Fruit fly (Drosophila melanogaster) whole organism, embryonic: Measurements from ENCODE around the gene CG32829.

Source experiments
- Bgb ChIP-seq: fragments of 200-800 bp; sonication (Bioruptor generic); IDR thresholded peaks from 2 replicates; pipeline ENCODE4 v1.3.6; 2022; ENCODE audit warnings: missing biosample characterization, missing genetic modification characterization; ENCODE audit not compliant: partially characterized antibody
- CG10209 ChIP-seq: fragments of 200-800 bp; sonication (Bioruptor generic); optimal IDR thresholded peaks from 3 replicates; lab custom pipeline; 2017; ENCODE audit warnings: missing biosample characterization, mild to moderate bottlenecking, missing genetic modification characterization, missing genetic modification reagents
- CG10959 ChIP-seq: fragments of 200-800 bp; sonication (Bioruptor generic); IDR thresholded peaks from 2 replicates; pipeline ENCODE4 v1.3.6; 2022; ENCODE audit warnings: missing biosample characterization, missing genetic modification characterization
- CG11456 ChIP-seq: fragments of 200-800 bp; sonication (Bioruptor generic); IDR thresholded peaks from 3 replicates; pipeline ENCODE4 v1.3.6; 2022; ENCODE audit warnings: missing biosample characterization, missing genetic modification characterization
- CG1233 ChIP-seq: fragments of 200-800 bp; sonication (Bioruptor generic); optimal IDR thresholded peaks from 4 replicates; lab custom pipeline; 2018; ENCODE audit warnings: missing biosample characterization, mild to moderate bottlenecking, missing genetic modification characterization
- CG12744 ChIP-seq: fragments of 200-800 bp; sonication (Bioruptor generic); optimal IDR thresholded peaks from 2 replicates; lab custom pipeline; 2016; ENCODE audit warnings: missing biosample characterization, missing genetic modification characterization
- CG14050 ChIP-seq: fragments of 200-800 bp; sonication (Bioruptor generic); IDR thresholded peaks from 3 replicates; pipeline ENCODE4 v1.3.6; 2022; ENCODE audit warnings: missing biosample characterization, missing genetic modification characterization
- CG15269 ChIP-seq: fragments of 200-800 bp; sonication (Bioruptor generic); optimal IDR thresholded peaks from 2 replicates; lab custom pipeline; 2018; ENCODE audit warnings: missing biosample characterization, mild to moderate bottlenecking, missing genetic modification characterization, moderate library complexity
- CG17186 ChIP-seq: fragments of 200-800 bp; sonication (Bioruptor generic); optimal IDR thresholded peaks from 3 replicates; lab custom pipeline; 2017; ENCODE audit warnings: missing biosample characterization, missing genetic modification reagents, missing genetic modification characterization
- CG18011 ChIP-seq: fragments of 200-800 bp; sonication (Bioruptor generic); optimal IDR thresholded peaks from 2 replicates; lab custom pipeline; 2017; ENCODE audit warnings: missing biosample characterization, missing genetic modification characterization, mild to moderate bottlenecking, moderate library complexity, missing genotype
- CG2712 ChIP-seq: fragments of 200-800 bp; optimal IDR thresholded peaks from 3 replicates; lab custom pipeline; 2019; ENCODE audit warnings: missing biosample characterization, mild to moderate bottlenecking, missing genetic modification characterization, moderate library complexity
- CG32767 ChIP-seq: fragments of 200-800 bp; sonication (Bioruptor generic); IDR thresholded peaks from 2 replicates; pipeline ENCODE4 v1.3.6; 2022; ENCODE audit warnings: missing biosample characterization, missing genetic modification characterization
- CG34422 ChIP-seq: fragments of 200-800 bp; sonication (Bioruptor generic); IDR thresholded peaks from 3 replicates; pipeline ENCODE4 v1.3.6; 2022; ENCODE audit warnings: missing biosample characterization, missing genetic modification characterization
- CG4404 ChIP-seq: fragments of 200-800 bp; sonication (Bioruptor generic); IDR thresholded peaks from 2 replicates; pipeline ENCODE4 v1.3.6; 2022; ENCODE audit warnings: missing biosample characterization, missing genetic modification characterization
- CG6765 ChIP-seq: fragments of 200-800 bp; sonication (Bioruptor generic); optimal IDR thresholded peaks from 3 replicates; lab custom pipeline; 2017; ENCODE audit warnings: missing biosample characterization, mild to moderate bottlenecking, missing genetic modification characterization
- CG7963 ChIP-seq: fragments of 200-800 bp; sonication (Bioruptor generic); IDR thresholded peaks from 3 replicates; pipeline ENCODE4 v1.3.6; 2022; ENCODE audit warnings: missing biosample characterization, missing genetic modification characterization; ENCODE audit not compliant: partially characterized antibody
- CG7987 ChIP-seq: fragments of 200-800 bp; sonication (Bioruptor generic); optimal IDR thresholded peaks from 2 replicates; lab custom pipeline; 2018; ENCODE audit warnings: missing biosample characterization, mild to moderate bottlenecking, missing genetic modification characterization, moderate library complexity
- CG8765 ChIP-seq: fragments of 200-800 bp; sonication (Bioruptor generic); IDR thresholded peaks from 2 replicates; pipeline ENCODE4 v1.3.6; 2022; ENCODE audit warnings: missing biosample characterization, missing genetic modification characterization
- CG9727 ChIP-seq: fragments of 200-800 bp; sonication (Bioruptor generic); optimal IDR thresholded peaks from 3 replicates; lab custom pipeline; 2017; ENCODE audit warnings: missing biosample characterization, mild to moderate bottlenecking, missing genetic modification characterization
- CG9817 ChIP-seq: fragments of 200-800 bp; sonication (Bioruptor generic); optimal IDR thresholded peaks from 2 replicates; lab custom pipeline; 2018; ENCODE audit warnings: missing biosample characterization, mild to moderate bottlenecking, missing genetic modification characterization, moderate library complexity
- Dbx ChIP-seq: fragments of 200-800 bp; sonication (Bioruptor generic); IDR thresholded peaks from 3 replicates; pipeline ENCODE4 v1.3.6; 2022; ENCODE audit warnings: missing biosample characterization, missing genetic modification characterization
- Dll ChIP-seq: fragments of 200-800 bp; sonication (Bioruptor generic); IDR thresholded peaks from 4 replicates; pipeline ENCODE4 v1.3.6; 2022; ENCODE audit warnings: missing biosample characterization, missing genetic modification characterization; ENCODE audit not compliant: partially characterized antibody
- Drgx ChIP-seq: fragments of 200-800 bp; sonication (Bioruptor generic); IDR thresholded peaks from 2 replicates; pipeline ENCODE4 v1.3.6; 2022; ENCODE audit warnings: missing biosample characterization, missing genetic modification characterization
- Elba2 ChIP-seq: fragments of 200-800 bp; sonication (Bioruptor generic); optimal IDR thresholded peaks from 3 replicates; lab custom pipeline; 2016; ENCODE audit warnings: missing biosample characterization, missing genetic modification characterization
- Gsc ChIP-seq: fragments of 200-800 bp; sonication (Bioruptor generic); IDR thresholded peaks from 2 replicates; pipeline ENCODE4 v1.3.6; 2022; ENCODE audit warnings: missing biosample characterization, missing genetic modification characterization
- Hand ChIP-seq: fragments of 200-800 bp; sonication (Bioruptor generic); optimal IDR thresholded peaks from 2 replicates; lab custom pipeline; 2017; ENCODE audit warnings: mild to moderate bottlenecking, missing biosample characterization, missing genetic modification reagents, missing genetic modification characterization
- MTF-1 ChIP-seq: fragments of 200-800 bp; sonication (Bioruptor generic); optimal IDR thresholded peaks from 2 replicates; lab custom pipeline; 2018; ENCODE audit warnings: missing biosample characterization, mild to moderate bottlenecking, missing genetic modification characterization, borderline replicate concordance
- Mad ChIP-seq: fragments of 200-800 bp; sonication (Bioruptor generic); optimal IDR thresholded peaks from 2 replicates; lab custom pipeline; 2016; ENCODE audit warnings: missing biosample characterization, missing genetic modification characterization
- NC2β ChIP-seq: fragments of 200-800 bp; sonication (Bioruptor generic); optimal IDR thresholded peaks from 2 replicates; lab custom pipeline; 2016; ENCODE audit warnings: missing biosample characterization, missing genetic modification characterization
- NFAT ChIP-seq: fragments of 200-800 bp; sonication (Bioruptor generic); IDR thresholded peaks from 2 replicates; pipeline ENCODE4 v1.3.6; 2022; ENCODE audit warnings: missing biosample characterization, missing genetic modification characterization
- Nf-YC ChIP-seq: fragments of 200-800 bp; optimal IDR thresholded peaks from 3 replicates; lab custom pipeline; 2019; ENCODE audit warnings: missing biosample characterization, mild to moderate bottlenecking, missing genetic modification characterization, moderate library complexity
- Opbp ChIP-seq: fragments of 200-800 bp; sonication (Bioruptor generic); IDR thresholded peaks from 3 replicates; pipeline ENCODE4 v1.3.6; 2022; ENCODE audit warnings: missing biosample characterization, missing genetic modification characterization; ENCODE audit not compliant: partially characterized antibody
- Spps ChIP-seq: fragments of 200-800 bp; sonication (Bioruptor generic); optimal IDR thresholded peaks from 2 replicates; lab custom pipeline; 2018; ENCODE audit warnings: missing biosample characterization, mild to moderate bottlenecking, missing genetic modification characterization
- Sry-δ ChIP-seq: fragments of 200-800 bp; sonication (Bioruptor generic); optimal IDR thresholded peaks from 2 replicates; lab custom pipeline; 2016; ENCODE audit warnings: missing biosample characterization, missing genetic modification characterization
- Stat92E ChIP-seq, 3 experiments: fragments of >200 bp in 2 of 3; fragments of 200-800 bp in 1 of 3; sonication (Bioruptor generic) in 1 of 3; optimal IDR thresholded peaks; 2 replicates each; lab custom pipeline; 2017 to 2019; ENCODE audit warnings: missing biosample characterization in 3 of 3, missing genetic modification characterization in 3 of 3, mild to moderate bottlenecking in 1 of 3, moderate library complexity in 1 of 3
- aop ChIP-seq: fragments of 200-800 bp; sonication (Bioruptor generic); IDR thresholded peaks from 2 replicates; pipeline ENCODE4 v1.3.6; 2022; ENCODE audit warnings: missing biosample characterization, missing genetic modification characterization
- crol ChIP-seq: fragments of 200-800 bp; sonication (Bioruptor generic); IDR thresholded peaks from 2 replicates; pipeline ENCODE4 v1.3.6; 2022; ENCODE audit warnings: missing biosample characterization, missing genetic modification characterization
- inv ChIP-seq: fragments of 200-800 bp; sonication (Bioruptor generic); IDR thresholded peaks from 2 replicates; pipeline ENCODE4 v1.3.6; 2022; ENCODE audit warnings: missing biosample characterization, missing genetic modification characterization; ENCODE audit not compliant: partially characterized antibody
- ken ChIP-seq: fragments of 200-800 bp; sonication (Bioruptor generic); IDR thresholded peaks from 3 replicates; pipeline ENCODE4 v1.3.6; 2022; ENCODE audit warnings: missing biosample characterization, missing genetic modification characterization
- mam ChIP-seq: fragments of 200-800 bp; sonication (Bioruptor generic); optimal IDR thresholded peaks from 3 replicates; lab custom pipeline; 2016; ENCODE audit warnings: missing biosample characterization, missing genetic modification characterization
- mirr ChIP-seq: fragments of 200-800 bp; sonication (Bioruptor generic); optimal IDR thresholded peaks from 3 replicates; lab custom pipeline; 2018; ENCODE audit warnings: missing biosample characterization, mild to moderate bottlenecking, missing genetic modification characterization
- nerfin-1 ChIP-seq: fragments of 200-800 bp; sonication (Bioruptor generic); optimal IDR thresholded peaks from 3 replicates; lab custom pipeline; 2019; ENCODE audit warnings: missing biosample characterization, mild to moderate bottlenecking, missing genetic modification characterization, moderate library complexity
- otp ChIP-seq: fragments of 200-800 bp; sonication (Bioruptor generic); IDR thresholded peaks from 3 replicates; pipeline ENCODE4, ENCODE4 v1.3.6; 2022; ENCODE audit warnings: missing biosample characterization, missing genetic modification characterization
- pan ChIP-seq, 4 experiments: fragments of >200 bp in 3 of 4; fragments of 200-800 bp in 1 of 4; sonication (Bioruptor generic) in 1 of 4; optimal IDR thresholded peaks in 3 of 4; IDR thresholded peaks in 1 of 4; 2 replicates each; pipeline versions ENCODE4 v1.3.6 to Lab custom; 2017 to 2022; ENCODE audit warnings: missing biosample characterization in 2 of 4, missing genetic modification characterization in 2 of 4, mixed read lengths in 1 of 4
- pzg ChIP-seq: fragments of 200-800 bp; sonication (Bioruptor generic); optimal IDR thresholded peaks from 3 replicates; lab custom pipeline; 2018; ENCODE audit warnings: missing biosample characterization, mild to moderate bottlenecking, missing genetic modification characterization, moderate library complexity
- rib ChIP-seq: fragments of 200-800 bp; sonication (Bioruptor generic); IDR thresholded peaks from 2 replicates; pipeline ENCODE4 v1.3.6; 2022; ENCODE audit warnings: missing biosample characterization, missing genetic modification characterization
- ro ChIP-seq: fragments of 200-800 bp; sonication (Bioruptor generic); IDR thresholded peaks from 2 replicates; pipeline ENCODE4 v1.3.6; 2022; ENCODE audit warnings: missing biosample characterization, missing genetic modification characterization
- slou ChIP-seq: fragments of 200-800 bp; sonication (Bioruptor generic); optimal IDR thresholded peaks from 3 replicates; lab custom pipeline; 2016; ENCODE audit warnings: missing biosample characterization, missing genetic modification characterization
- so ChIP-seq: fragments of 200-800 bp; sonication (Bioruptor generic); IDR thresholded peaks from 3 replicates; pipeline ENCODE4 v1.3.6; 2022; ENCODE audit warnings: missing biosample characterization, missing genetic modification characterization

The CG32829 gene

dm6 chr2L:6919203-6919849 is 3.1 kb upstream of the CG32829 start (continued):
- TF ChIP-seq Spps (tag; lab: Kevin White, UChicago) (no peak), CG9817 (tag; lab: Kevin White, UChicago) (no peak), MTF-1 (no peak), ro (GFP tag; lab: Robert Waterston, UW) (no peak), CG18011 (GFP tag; lab: Kevin White, UChicago) (no peak), mam (no peak), CG12744 (no peak), CG8765 (GFP tag; lab: Robert Waterston, UW) (no peak), CG15269 (tag; lab: Kevin White, UChicago) (no peak), Hand (GFP tag; lab: Kevin White, UChicago) (no peak), nerfin-1 (tag; lab: Kevin White, UChicago) (no peak), Gsc (GFP tag; lab: Robert Waterston, UW) (no peak), CG14050 (GFP tag; lab: Robert Waterston, UW) (no peak), CG34422 (GFP tag; lab: Robert Waterston, UW) (peak; percentile 22; the same call in 1 of the 3 replicates), CG17186 (GFP tag; lab: Kevin White, UChicago) (peak; percentile 99), slou (GFP tag; lab: Kevin White, UChicago) (no peak), CG2712 (tag; lab: Kevin White, UChicago) (peak; percentile 40), NFAT (GFP tag; lab: Robert Waterston, UW) (no peak), otp (GFP tag; lab: Robert Waterston, UW) (no peak), Bgb (GFP tag; lab: Robert Waterston, UW) (0 out of 2 replicates have a peak, but pooled peaks have one; percentile 15), Mad (no peak), CG6765 (GFP tag; lab: Kevin White, UChicago) (no peak), Stat92E (GFP tag; optimal IDR thresholded peaks at IDR 0.05; lab: Kevin White, UChicago) (no peak), Elba2 (no peak), NC2β (no peak), pzg (GFP tag; lab: Kevin White, UChicago) (peak; percentile 49), Nf-YC (tag; lab: Kevin White, UChicago) (peak; percentile 54), rib (peak; percentile 69; the same call in 1 of the 2 replicates), Opbp (GFP tag; lab: Robert Waterston, UW) (0 out of 3 replicates have a peak, but pooled peaks have one; percentile 33), CG9727 (no peak), Dll (GFP tag; lab: Robert Waterston, UW) (no peak), so (no peak), Dbx (GFP tag; lab: Robert Waterston, UW) (0 out of 3 replicates have a peak, but pooled peaks have one; percentile 12), aop (GFP tag; lab: Robert Waterston, UW) (no peak), inv (no peak), crol (GFP tag; lab: Robert Waterston, UW) (peak; percentile 77; the same call in 1 of the 2 replicates), Drgx (GFP tag; lab: Robert Waterston, UW) (no peak), CG1233 (GFP tag; lab: Kevin White, UChicago) (peak; percentile 8), CG10209 (GFP tag; lab: Kevin White, UChicago) (no peak), CG11456 (GFP tag; lab: Robert Waterston, UW) (no peak), pan (optimal IDR thresholded peaks at IDR 0.05; lab: Kevin White, UChicago) (no peak), pan (GFP tag; optimal IDR thresholded peaks at IDR 0.05 in 1 of 2, IDR thresholded peaks at IDR 0.05 in 1 of 2) (no peak), CG4404 (no peak), CG32767 (GFP tag; lab: Robert Waterston, UW) (peak; percentile 63; the same call in 1 of the 2 replicates), CG10959 (GFP tag; lab: Robert Waterston, UW) (no peak), mirr (GFP tag; lab: Kevin White, UChicago) (no peak), Sry-δ (GFP tag; lab: Kevin White, UChicago) (no peak), CG7963 (GFP tag; lab: Robert Waterston, UW) (0 out of 3 replicates have a peak, but pooled peaks have one; percentile 12), CG7987 (peak; percentile 4), ken (GFP tag; lab: Robert Waterston, UW) (no peak)
